Fruit fly (Drosophila melanogaster): ENCODE results near the gene CG6686.

CG6686 gene

dm6 chr2L:12025505-12025904 lies 37.7 kb upstream of the CG6686 start:
- TF ChIP-seq tai (GFP tag; optimal IDR thresholded peaks at IDR 0.05): no peak
- TF ChIP-seq Vsx2 (GFP tag; optimal IDR thresholded peaks at IDR 0.05; ENCODE audit: partially characterized antibody): no peak
- peak; percentile 49 for TF ChIP-seq Sp1 (GFP tag; optimal IDR thresholded peaks at IDR 0.05)
- peak; percentile 19 for TF ChIP-seq Hnf4 (GFP tag; optimal IDR thresholded peaks at IDR 0.05)
- no peak for TF ChIP-seq jim (GFP tag; optimal IDR thresholded peaks at IDR 0.05)
- no peak for TF ChIP-seq OdsH (GFP tag; optimal IDR thresholded peaks at IDR 0.05)
- no peak for TF ChIP-seq usp (GFP tag; optimal IDR thresholded peaks at IDR 0.05)
- no peak for TF ChIP-seq fru (GFP tag; optimal IDR thresholded peaks at IDR 0.05)
- no peak for TF ChIP-seq dsf (GFP tag; optimal IDR thresholded peaks at IDR 0.05; ENCODE audit: borderline replicate concordance)
- no peak for TF ChIP-seq Myc (optimal IDR thresholded peaks at IDR 0.05)
- no peak for TF ChIP-seq h (GFP tag; optimal IDR thresholded peaks at IDR 0.05)
- TF ChIP-seq dl (GFP tag; optimal IDR thresholded peaks at IDR 0.05; ENCODE audit: insufficient read depth in 1 of 2, partially characterized antibody in 2 of 2): no peak
- TF ChIP-seq sv (GFP tag; optimal IDR thresholded peaks at IDR 0.05): no peak
- TF ChIP-seq sage (GFP tag; optimal IDR thresholded peaks at IDR 0.05): no peak
- TF ChIP-seq ey (GFP tag; optimal IDR thresholded peaks at IDR 0.05): peak; percentile 34
- TF ChIP-seq Rel (GFP tag; optimal IDR thresholded peaks at IDR 0.05): no peak
- TF ChIP-seq Rel (tag; optimal IDR thresholded peaks at IDR 0.05): no peak
- no peak for TF ChIP-seq Abd-B (GFP tag; optimal IDR thresholded peaks at IDR 0.05)
- no peak for TF ChIP-seq Hr83 (GFP tag; optimal IDR thresholded peaks at IDR 0.05; ENCODE audit: poor library complexity, severe bottlenecking)
- peak; percentile 35 for TF ChIP-seq psq (GFP tag; optimal IDR thresholded peaks at IDR 0.05)
- peak; percentile 7 for TF ChIP-seq CG9705 (GFP tag; optimal IDR thresholded peaks at IDR 0.05)
- no peak for TF ChIP-seq N (GFP tag; optimal IDR thresholded peaks at IDR 0.05)
- no peak for TF ChIP-seq Hr78 (GFP tag; optimal IDR thresholded peaks at IDR 0.05)
- no peak for TF ChIP-seq lola (GFP tag; optimal IDR thresholded peaks at IDR 0.05)
- TF ChIP-seq Dfd (GFP tag; optimal IDR thresholded peaks at IDR 0.05): no peak
- no peak for TF ChIP-seq Jra (GFP tag; optimal IDR thresholded peaks at IDR 0.05)
- peak; percentile 49 for TF ChIP-seq rgr (GFP tag; optimal IDR thresholded peaks at IDR 0.05)
- no peak for TF ChIP-seq pan (optimal IDR thresholded peaks at IDR 0.05)
- peak in 1 of 2 experiments; percentile 15 for TF ChIP-seq foxo (GFP tag; optimal IDR thresholded peaks at IDR 0.05)
- TF ChIP-seq CG32264 (GFP tag; optimal IDR thresholded peaks at IDR 0.05): no peak
- TF ChIP-seq Dif (GFP tag; optimal IDR thresholded peaks at IDR 0.05; ENCODE audit: partially characterized antibody): no peak
- no peak for TF ChIP-seq GATAd (GFP tag; optimal IDR thresholded peaks at IDR 0.05)
- no peak for TF ChIP-seq brk (GFP tag; optimal IDR thresholded peaks at IDR 0.05)
- TF ChIP-seq CrebA (GFP tag; optimal IDR thresholded peaks at IDR 0.05; ENCODE audit: borderline replicate concordance): no peak
- TF ChIP-seq Mio (GFP tag; optimal IDR thresholded peaks at IDR 0.05): no peak
- TF ChIP-seq br (GFP tag; optimal IDR thresholded peaks at IDR 0.05): peak; percentile 33
- no peak for TF ChIP-seq dmrt93B (GFP tag; optimal IDR thresholded peaks at IDR 0.05)
- TF ChIP-seq woc (GFP tag; optimal IDR thresholded peaks at IDR 0.05): peak; percentile 48
- peak; percentile 41 for TF ChIP-seq HLH106 (tag; optimal IDR thresholded peaks at IDR 0.05)

dm6 chr2L:12024104-12024503 lies 36.3 kb upstream of the CG6686 start:
- TF ChIP-seq dmrt93B (GFP tag; optimal IDR thresholded peaks at IDR 0.05): no peak
- TF ChIP-seq CG9705 (GFP tag; optimal IDR thresholded peaks at IDR 0.05): no peak
- no peak for TF ChIP-seq br (GFP tag; optimal IDR thresholded peaks at IDR 0.05)
- TF ChIP-seq Myc (optimal IDR thresholded peaks at IDR 0.05): no peak
- no peak for TF ChIP-seq Sp1 (GFP tag; optimal IDR thresholded peaks at IDR 0.05)
- TF ChIP-seq dl (GFP tag; optimal IDR thresholded peaks at IDR 0.05; ENCODE audit: insufficient read depth in 1 of 2, partially characterized antibody in 2 of 2): no peak
- no peak for TF ChIP-seq CG32264 (GFP tag; optimal IDR thresholded peaks at IDR 0.05)
- no peak for TF ChIP-seq sage (GFP tag; optimal IDR thresholded peaks at IDR 0.05)
- TF ChIP-seq Hr83 (GFP tag; optimal IDR thresholded peaks at IDR 0.05; ENCODE audit: poor library complexity, severe bottlenecking): no peak
- TF ChIP-seq Vsx2 (GFP tag; optimal IDR thresholded peaks at IDR 0.05; ENCODE audit: partially characterized antibody): no peak
- no peak for TF ChIP-seq Hr78 (GFP tag; optimal IDR thresholded peaks at IDR 0.05)
- no peak for TF ChIP-seq HLH106 (tag; optimal IDR thresholded peaks at IDR 0.05)
- TF ChIP-seq rgr (GFP tag; optimal IDR thresholded peaks at IDR 0.05): no peak
- TF ChIP-seq CrebA (GFP tag; optimal IDR thresholded peaks at IDR 0.05; ENCODE audit: borderline replicate concordance): no peak
- no peak for TF ChIP-seq ey (GFP tag; optimal IDR thresholded peaks at IDR 0.05)
- TF ChIP-seq jim (GFP tag; optimal IDR thresholded peaks at IDR 0.05): no peak
- TF ChIP-seq N (GFP tag; optimal IDR thresholded peaks at IDR 0.05): no peak
- TF ChIP-seq brk (GFP tag; optimal IDR thresholded peaks at IDR 0.05): no peak
- no peak for TF ChIP-seq Dif (GFP tag; optimal IDR thresholded peaks at IDR 0.05; ENCODE audit: partially characterized antibody)
